Fruit fly (Drosophila melanogaster) whole organism, embryonic: Measurements from ENCODE around the gene SMC5.

Experiments
- B-H2 ChIP-seq: fragments of 200-800 bp; sonication (Bioruptor generic); optimal IDR thresholded peaks from 2 replicates; lab custom pipeline; 2018; ENCODE audit warnings: missing biosample characterization, mild to moderate bottlenecking, missing genetic modification characterization
- C15 ChIP-seq: fragments of 200-800 bp; sonication (Bioruptor generic); IDR thresholded peaks from 3 replicates; pipeline ENCODE4 v1.3.6; 2022; ENCODE audit warnings: missing biosample characterization, missing genetic modification characterization
- CG10543 ChIP-seq: fragments of 200-800 bp; sonication (Bioruptor generic); optimal IDR thresholded peaks from 3 replicates; lab custom pipeline; 2017; ENCODE audit warnings: missing biosample characterization, mild to moderate bottlenecking, missing genetic modification characterization, moderate library complexity
- CG10654 ChIP-seq: fragments of 200-800 bp; sonication (Bioruptor generic); optimal IDR thresholded peaks from 2 replicates; lab custom pipeline; 2016; ENCODE audit warnings: missing biosample characterization, missing genetic modification characterization
- CG10979 ChIP-seq: fragments of 200-800 bp; sonication (Bioruptor generic); optimal IDR thresholded peaks from 2 replicates; lab custom pipeline; 2018; ENCODE audit warnings: missing biosample characterization, mild to moderate bottlenecking, missing genetic modification characterization, moderate library complexity
- CG11398 ChIP-seq: fragments of 200-800 bp; sonication (Bioruptor generic); optimal IDR thresholded peaks from 2 replicates; lab custom pipeline; 2016; ENCODE audit warnings: missing biosample characterization, missing genetic modification characterization
- CG14667 ChIP-seq: fragments of 200-800 bp; sonication (Bioruptor generic); IDR thresholded peaks from 2 replicates; pipeline ENCODE4 v1.3.6; 2022; ENCODE audit warnings: missing biosample characterization, missing genetic modification characterization
- CG15601 ChIP-seq: fragments of 200-800 bp; sonication (Bioruptor generic); optimal IDR thresholded peaks from 3 replicates; lab custom pipeline; 2019; ENCODE audit warnings: missing biosample characterization, mild to moderate bottlenecking, missing genetic modification characterization, moderate library complexity
- CG16813 ChIP-seq: fragments of 200-800 bp; sonication (Bioruptor generic); IDR thresholded peaks from 3 replicates; pipeline ENCODE4 v1.3.6; 2022; ENCODE audit warnings: missing biosample characterization, missing genetic modification characterization; ENCODE audit not compliant: partially characterized antibody
- CG31388 ChIP-seq: fragments of 200-800 bp; sonication (Bioruptor generic); optimal IDR thresholded peaks from 2 replicates; lab custom pipeline; 2016; ENCODE audit warnings: missing biosample characterization, missing genetic modification characterization
- CG3995 ChIP-seq: fragments of 200-800 bp; sonication (Bioruptor generic); optimal IDR thresholded peaks from 3 replicates; lab custom pipeline; 2016; ENCODE audit warnings: missing biosample characterization, missing genetic modification characterization
- CG6683 ChIP-seq: fragments of 200-800 bp; sonication (Bioruptor generic); optimal IDR thresholded peaks from 2 replicates; lab custom pipeline; 2017; ENCODE audit warnings: missing biosample characterization, mild to moderate bottlenecking, missing genetic modification characterization, missing genetic modification reagents
- CG6765 ChIP-seq: fragments of 200-800 bp; sonication (Bioruptor generic); optimal IDR thresholded peaks from 3 replicates; lab custom pipeline; 2017; ENCODE audit warnings: missing biosample characterization, mild to moderate bottlenecking, missing genetic modification characterization
- CG7839 ChIP-seq: fragments of 200-800 bp; sonication (Bioruptor generic); optimal IDR thresholded peaks from 3 replicates; lab custom pipeline; 2018; ENCODE audit warnings: missing biosample characterization, mild to moderate bottlenecking, missing genetic modification characterization, moderate library complexity
- CG8944 ChIP-seq: fragments of 200-800 bp; sonication (Bioruptor generic); optimal IDR thresholded peaks from 3 replicates; lab custom pipeline; 2016; ENCODE audit warnings: missing biosample characterization, missing genetic modification characterization
- Doc3 ChIP-seq: fragments of 200-800 bp; sonication (Bioruptor generic); IDR thresholded peaks from 3 replicates; pipeline ENCODE4 v1.3.6; 2022; ENCODE audit warnings: missing biosample characterization, missing genetic modification characterization; ENCODE audit not compliant: partially characterized antibody
- Dref ChIP-seq: fragments of 200-800 bp; sonication (Bioruptor generic); IDR thresholded peaks from 2 replicates; pipeline ENCODE4 v1.3.6; 2022; ENCODE audit warnings: missing biosample characterization, missing genetic modification characterization
- E2f1 ChIP-seq: fragments of 200-800 bp; sonication (Bioruptor generic); IDR thresholded peaks from 2 replicates; pipeline ENCODE4 v1.3.6; 2022; ENCODE audit warnings: missing biosample characterization, missing genetic modification characterization
- ERR ChIP-seq: fragments of 200-800 bp; sonication (Bioruptor generic); optimal IDR thresholded peaks from 2 replicates; lab custom pipeline; 2016; ENCODE audit warnings: missing biosample characterization, missing genetic modification characterization
- Gug ChIP-seq: fragments of 200-800 bp; sonication (Bioruptor generic); IDR thresholded peaks from 4 replicates; pipeline ENCODE4 v1.3.6; 2022; ENCODE audit warnings: missing biosample characterization, missing genetic modification characterization
- Lim3 ChIP-seq: fragments of 200-800 bp; sonication (Bioruptor generic); IDR thresholded peaks from 2 replicates; pipeline ENCODE4 v1.3.6; 2022; ENCODE audit warnings: missing biosample characterization, missing genetic modification characterization
- Med ChIP-seq: fragments of 200-800 bp; sonication (Bioruptor generic); peaks from one replicate; lab custom pipeline; 2016; ENCODE audit warnings: missing biosample characterization, missing genetic modification characterization, mild to moderate bottlenecking, inconsistent platforms, moderate library complexity
- Mrtf ChIP-seq: fragments of 200-800 bp; sonication (Bioruptor generic); IDR thresholded peaks from 3 replicates; pipeline ENCODE4 v1.3.6; 2022; ENCODE audit warnings: missing biosample characterization, missing genetic modification characterization
- Pdp1 ChIP-seq, 2 experiments: fragments of 200-800 bp; sonication (Bioruptor generic); optimal IDR thresholded peaks; 3 replicates each; lab custom pipeline; 2016; ENCODE audit warnings: missing biosample characterization in 2 of 2, missing genetic modification characterization in 2 of 2, mild to moderate bottlenecking in 1 of 2, moderate library complexity in 1 of 2
- Poxn ChIP-seq: fragments of 200-800 bp; sonication (Bioruptor generic); IDR thresholded peaks from 2 replicates; pipeline ENCODE4 v1.3.6; 2022; ENCODE audit warnings: missing biosample characterization, missing genetic modification characterization
- Six4 ChIP-seq: fragments of 200-800 bp; sonication (Bioruptor generic); optimal IDR thresholded peaks from 2 replicates; lab custom pipeline; 2016; ENCODE audit warnings: missing biosample characterization, missing genetic modification characterization
- Sox100B ChIP-seq: fragments of 200-800 bp; sonication (Bioruptor generic); optimal IDR thresholded peaks from 3 replicates; lab custom pipeline; 2018; ENCODE audit warnings: missing biosample characterization, mild to moderate bottlenecking, missing genetic modification characterization
- Spps ChIP-seq: fragments of 200-800 bp; sonication (Bioruptor generic); optimal IDR thresholded peaks from 2 replicates; lab custom pipeline; 2018; ENCODE audit warnings: missing biosample characterization, mild to moderate bottlenecking, missing genetic modification characterization
- Stat92E ChIP-seq, 3 experiments: fragments of >200 bp in 2 of 3; fragments of 200-800 bp in 1 of 3; sonication (Bioruptor generic) in 1 of 3; optimal IDR thresholded peaks; 2 replicates each; lab custom pipeline; 2017 to 2019; ENCODE audit warnings: missing biosample characterization in 3 of 3, missing genetic modification characterization in 3 of 3, mild to moderate bottlenecking in 1 of 3, moderate library complexity in 1 of 3
- ab ChIP-seq: fragments of 200-800 bp; sonication (Bioruptor generic); optimal IDR thresholded peaks from 2 replicates; lab custom pipeline; 2016; ENCODE audit warnings: missing biosample characterization, missing genetic modification characterization
- ara ChIP-seq: fragments of 200-800 bp; sonication (Bioruptor generic); IDR thresholded peaks from 2 replicates; pipeline ENCODE4 v1.3.6; 2022; ENCODE audit warnings: missing biosample characterization, missing genetic modification characterization
- btn ChIP-seq: fragments of 200-800 bp; sonication (Bioruptor generic); optimal IDR thresholded peaks from 2 replicates; lab custom pipeline; 2016; ENCODE audit warnings: missing biosample characterization, missing genetic modification characterization
- dmrt11E ChIP-seq: fragments of 200-800 bp; sonication (Bioruptor generic); optimal IDR thresholded peaks from 3 replicates; lab custom pipeline; 2018; ENCODE audit warnings: missing biosample characterization, mild to moderate bottlenecking, missing genetic modification characterization, moderate library complexity
- emc ChIP-seq: fragments of 200-800 bp; sonication (Bioruptor generic); optimal IDR thresholded peaks from 2 replicates; lab custom pipeline; 2016; ENCODE audit warnings: missing biosample characterization, missing genetic modification characterization
- eve ChIP-seq, 2 experiments: fragments of >200 bp; optimal IDR thresholded peaks; 2 replicates each; lab custom pipeline; 2017; ENCODE audit warnings: missing biosample characterization in 2 of 2, missing genetic modification characterization in 2 of 2
- ftz-f1 ChIP-seq: fragments of 200-800 bp; sonication (Bioruptor generic); optimal IDR thresholded peaks from 2 replicates; lab custom pipeline; 2016; ENCODE audit warnings: missing biosample characterization, missing genetic modification characterization
- gcm2 ChIP-seq: fragments of 200-800 bp; sonication (Bioruptor generic); optimal IDR thresholded peaks from 2 replicates; lab custom pipeline; 2016; ENCODE audit warnings: missing biosample characterization, missing genetic modification characterization
- inv ChIP-seq: fragments of 200-800 bp; sonication (Bioruptor generic); IDR thresholded peaks from 2 replicates; pipeline ENCODE4 v1.3.6; 2022; ENCODE audit warnings: missing biosample characterization, missing genetic modification characterization; ENCODE audit not compliant: partially characterized antibody
- lbe ChIP-seq: fragments of 200-800 bp; sonication (Bioruptor generic); optimal IDR thresholded peaks from 2 replicates; lab custom pipeline; 2016; ENCODE audit warnings: missing biosample characterization, mild to moderate bottlenecking, missing genetic modification characterization
- luna ChIP-seq: fragments of 200-800 bp; sonication (Bioruptor generic); optimal IDR thresholded peaks from 2 replicates; lab custom pipeline; 2016; ENCODE audit warnings: missing biosample characterization, missing genetic modification characterization
- nerfin-2 ChIP-seq: fragments of 200-800 bp; sonication (Bioruptor generic); IDR thresholded peaks from 2 replicates; pipeline ENCODE4 v1.3.6; 2022; ENCODE audit warnings: missing biosample characterization, missing genetic modification characterization; ENCODE audit not compliant: partially characterized antibody
- pho ChIP-seq: fragments of 200-800 bp; sonication (Bioruptor generic); optimal IDR thresholded peaks from 2 replicates; lab custom pipeline; 2016; ENCODE audit warnings: missing biosample characterization, missing genetic modification characterization
- pnt ChIP-seq: fragments of 200-800 bp; sonication (Bioruptor generic); optimal IDR thresholded peaks from 3 replicates; lab custom pipeline; 2016; ENCODE audit warnings: missing biosample characterization, missing genetic modification characterization
- pzg ChIP-seq: fragments of 200-800 bp; sonication (Bioruptor generic); optimal IDR thresholded peaks from 3 replicates; lab custom pipeline; 2018; ENCODE audit warnings: missing biosample characterization, mild to moderate bottlenecking, missing genetic modification characterization, moderate library complexity
- row ChIP-seq: fragments of 200-800 bp; sonication (Bioruptor generic); IDR thresholded peaks from 3 replicates; pipeline ENCODE4 v1.3.6; 2022; ENCODE audit warnings: missing biosample characterization, missing genetic modification characterization
- schlank ChIP-seq: fragments of 200-800 bp; sonication (Bioruptor generic); optimal IDR thresholded peaks from 2 replicates; lab custom pipeline; 2018; ENCODE audit warnings: missing biosample characterization, mild to moderate bottlenecking, missing genetic modification characterization
- sqz ChIP-seq: fragments of 200-800 bp; sonication (Bioruptor generic); optimal IDR thresholded peaks from 3 replicates; lab custom pipeline; 2018; ENCODE audit warnings: missing biosample characterization, mild to moderate bottlenecking, missing genetic modification characterization
- tap ChIP-seq: fragments of 200-800 bp; optimal IDR thresholded peaks from 3 replicates; lab custom pipeline; 2019; ENCODE audit warnings: missing biosample characterization, mild to moderate bottlenecking, missing genetic modification characterization, moderate library complexity
- unpg ChIP-seq: fragments of 200-800 bp; sonication (Bioruptor generic); optimal IDR thresholded peaks from 3 replicates; lab custom pipeline; 2018; ENCODE audit warnings: missing biosample characterization, mild to moderate bottlenecking, missing genetic modification characterization, moderate library complexity
- usp ChIP-seq: fragments of >200 bp; optimal IDR thresholded peaks from 2 replicates; lab custom pipeline; 2017; ENCODE audit warnings: missing biosample characterization, missing genetic modification characterization

Gene SMC5

DNA sequence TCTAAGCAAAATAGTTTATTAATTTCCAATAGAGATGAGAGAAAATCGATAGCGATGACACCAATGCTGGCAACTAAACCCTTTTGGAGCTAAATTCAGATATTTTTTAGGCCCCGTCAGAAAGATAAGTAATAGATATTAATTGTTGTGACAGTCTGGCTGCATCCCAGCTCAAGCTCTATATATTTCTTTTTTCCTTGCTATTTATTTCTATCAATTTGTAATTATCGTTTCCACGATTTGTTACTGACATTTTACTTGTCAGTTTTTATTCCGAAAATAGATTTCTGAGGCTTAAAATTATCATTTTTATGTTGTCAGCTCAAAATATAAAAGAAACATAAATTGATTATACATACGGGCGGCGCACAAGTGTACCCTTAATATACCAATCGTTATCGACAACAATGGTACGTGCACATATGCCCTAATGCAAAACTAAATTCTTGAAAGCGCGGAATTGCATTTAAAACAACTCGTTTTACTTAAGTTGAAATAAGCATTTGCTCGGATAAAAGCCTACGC is at the start of gene SMC5, which contains the start of gene CRIF:
TSS of gene SMC5 (plus strand) at position 329 of the 525 bp plus-strand sequence.
TSS of gene CRIF (minus strand) at position 51 of the 525 bp plus-strand sequence.
- no peak for TF ChIP-seq lbe (GFP tag; lab: Kevin White, UChicago)
- peak; percentile 68 for TF ChIP-seq CG15601 (tag; lab: Kevin White, UChicago)
- 0 out of 3 replicates have a peak, but pooled peaks have one; percentile 30 for TF ChIP-seq CG16813 (GFP tag; lab: Robert Waterston, UW)
- TF ChIP-seq Mrtf (GFP tag; lab: Robert Waterston, UW) = no peak
- TF ChIP-seq C15 = 0 out of 3 replicates have a peak, but pooled peaks have one; percentile 28
- peak; percentile 30 for TF ChIP-seq pnt
- TF ChIP-seq CG31388 (GFP tag; lab: Kevin White, UChicago) = no peak
- TF ChIP-seq CG6765 (GFP tag; lab: Kevin White, UChicago) = no peak
- TF ChIP-seq CG10654 (GFP tag; lab: Kevin White, UChicago) = peak; percentile 42
- TF ChIP-seq ftz-f1 = no peak
- TF ChIP-seq unpg = peak; percentile 58
- TF ChIP-seq gcm2 (GFP tag; lab: Kevin White, UChicago) = peak; percentile 31
- peak in 1 of 2 experiments; percentile 90 for TF ChIP-seq eve (GFP tag; optimal IDR thresholded peaks at IDR 0.05; lab: Kevin White, UChicago)
- TF ChIP-seq schlank (tag; lab: Kevin White, UChicago) = no peak
- peak; percentile 51 for TF ChIP-seq Six4
- peak; percentile 62 for TF ChIP-seq CG10979
- TF ChIP-seq ab = no peak
- no peak for TF ChIP-seq Lim3
- TF ChIP-seq CG14667 = no peak
- peak; percentile 76 for TF ChIP-seq B-H2 (GFP tag; lab: Kevin White, UChicago)
- TF ChIP-seq Pdp1 (GFP tag; optimal IDR thresholded peaks at IDR 0.05; lab: Kevin White, UChicago) = peak in 1 of 2 experiments; percentile 75
- no peak for TF ChIP-seq CG6683
- TF ChIP-seq CG11398 (GFP tag; lab: Kevin White, UChicago) = no peak
- no peak for TF ChIP-seq emc (GFP tag; lab: Kevin White, UChicago)
- peak in 1 of 3 experiments; percentile 72 for TF ChIP-seq Stat92E (GFP tag; optimal IDR thresholded peaks at IDR 0.05; lab: Kevin White, UChicago)
- TF ChIP-seq CG10543 (GFP tag; lab: Kevin White, UChicago) = no peak
- TF ChIP-seq dmrt11E (tag; lab: Kevin White, UChicago) = peak; percentile 69
- no peak for TF ChIP-seq luna (GFP tag; lab: Kevin White, UChicago)
- no peak for TF ChIP-seq btn (GFP tag; lab: Kevin White, UChicago)
- TF ChIP-seq pho (GFP tag; lab: Kevin White, UChicago) = peak; percentile 76
- TF ChIP-seq Poxn (GFP tag; lab: Robert Waterston, UW) = no peak
- TF ChIP-seq Spps (tag; lab: Kevin White, UChicago) = peak; percentile 15
- peak; percentile 93 for TF ChIP-seq Med (GFP tag; lab: Kevin White, UChicago)
- peak; percentile 60 for TF ChIP-seq CG8944 (GFP tag; lab: Kevin White, UChicago)
- no peak for TF ChIP-seq CG7839
- TF ChIP-seq ERR (GFP tag; lab: Kevin White, UChicago) = peak; percentile 14
- no peak for TF ChIP-seq nerfin-2 (GFP tag; lab: Robert Waterston, UW)
- TF ChIP-seq ara (GFP tag; lab: Robert Waterston, UW) = no peak
- no peak for TF ChIP-seq sqz (GFP tag; lab: Kevin White, UChicago)
- TF ChIP-seq tap (tag; lab: Kevin White, UChicago) = no peak
- TF ChIP-seq inv (GFP tag; lab: Robert Waterston, UW) = no peak
- TF ChIP-seq E2f1 (GFP tag; lab: Robert Waterston, UW) = peak; percentile 44; the same call in 1 of the 2 replicates
- peak; percentile 34 for TF ChIP-seq CG3995 (GFP tag; lab: Kevin White, UChicago)
- no peak for TF ChIP-seq usp (GFP tag; lab: Kevin White, UChicago)
- TF ChIP-seq Dref = peak; percentile 63
- no peak for TF ChIP-seq Doc3
- TF ChIP-seq pzg = peak; percentile 39
- TF ChIP-seq Gug = no peak
- peak; percentile 61 for TF ChIP-seq Sox100B
- TF ChIP-seq row = peak; percentile 94
